Worm (Caenorhabditis elegans) whole organism, L1 larva: ENCODE data around the gene ccep-135.

Experiments used
- C04F5.9 ChIP-seq: sonication (generic microtip); optimal IDR thresholded peaks from 2 replicates; lab custom pipeline; 2016; ENCODE audit warnings: missing genetic modification characterization, missing compliant biosample characterization
- aly-2 ChIP-seq: fragments of 150-350 bp; optimal IDR thresholded peaks from 2 replicates; lab custom pipeline; 2014; ENCODE audit warnings: missing biosample characterization, missing genetic modification characterization
- blmp-1 ChIP-seq: fragments of 150-350 bp; optimal IDR thresholded peaks from 2 replicates; lab custom pipeline; 2014; ENCODE audit warnings: missing biosample characterization, missing genetic modification characterization
- ceh-63 ChIP-seq: fragments of 200-800 bp; sonication (Bioruptor generic); optimal IDR thresholded peaks from 2 replicates; lab custom pipeline; 2018; ENCODE audit warnings: mild to moderate bottlenecking, missing genetic modification characterization, missing compliant biosample characterization
- elt-3 ChIP-seq, 6 experiments: fragments of 150-350 bp in 1 of 6; sonication (generic microtip); optimal IDR thresholded peaks; 2 replicates each; lab custom pipeline; 2017 to 2018; ENCODE audit warnings: missing biosample characterization in 6 of 6, missing genetic modification characterization in 6 of 6, inconsistent platforms in 1 of 6
- fkh-8 ChIP-seq: sonication (generic microtip); optimal IDR thresholded peaks from 2 replicates; lab custom pipeline; 2016; ENCODE audit warnings: mild to moderate bottlenecking, missing genetic modification characterization, missing compliant biosample characterization
- hpl-2 ChIP-seq: fragments of 150-350 bp; optimal IDR thresholded peaks from 2 replicates; lab custom pipeline; 2014; ENCODE audit warnings: missing biosample characterization, missing genetic modification reagents, missing genetic modification characterization
- jun-1 ChIP-seq: fragments of 150-350 bp; optimal IDR thresholded peaks from 2 replicates; lab custom pipeline; 2014; ENCODE audit warnings: missing biosample characterization, missing genetic modification reagents, missing genetic modification characterization
- mdl-1 ChIP-seq, 2 experiments: fragments of 150-350 bp; optimal IDR thresholded peaks; 2 replicates each; lab custom pipeline; 2014 to 2017; ENCODE audit warnings: missing biosample characterization in 2 of 2, missing genetic modification characterization in 2 of 2, inconsistent platforms in 1 of 2
- nhr-11 ChIP-seq: fragments of 150-350 bp; optimal IDR thresholded peaks from 2 replicates; lab custom pipeline; 2014; ENCODE audit warnings: missing biosample characterization, missing genetic modification characterization
- nhr-237 ChIP-seq: fragments of 150-350 bp; optimal IDR thresholded peaks from 2 replicates; lab custom pipeline; 2014; ENCODE audit warnings: missing biosample characterization, missing genetic modification characterization
- skn-1 ChIP-seq: fragments of 150-350 bp; optimal IDR thresholded peaks from 2 replicates; lab custom pipeline; 2014; ENCODE audit warnings: missing biosample characterization, missing genetic modification characterization
- tbx-2 ChIP-seq: sonication (generic microtip); optimal IDR thresholded peaks from 2 replicates; lab custom pipeline; 2016; ENCODE audit warnings: missing genetic modification characterization, missing compliant biosample characterization
- tlp-1 ChIP-seq: fragments of 150-350 bp; optimal IDR thresholded peaks from 2 replicates; lab custom pipeline; 2014; ENCODE audit warnings: missing biosample characterization, missing genetic modification characterization

DNA sequence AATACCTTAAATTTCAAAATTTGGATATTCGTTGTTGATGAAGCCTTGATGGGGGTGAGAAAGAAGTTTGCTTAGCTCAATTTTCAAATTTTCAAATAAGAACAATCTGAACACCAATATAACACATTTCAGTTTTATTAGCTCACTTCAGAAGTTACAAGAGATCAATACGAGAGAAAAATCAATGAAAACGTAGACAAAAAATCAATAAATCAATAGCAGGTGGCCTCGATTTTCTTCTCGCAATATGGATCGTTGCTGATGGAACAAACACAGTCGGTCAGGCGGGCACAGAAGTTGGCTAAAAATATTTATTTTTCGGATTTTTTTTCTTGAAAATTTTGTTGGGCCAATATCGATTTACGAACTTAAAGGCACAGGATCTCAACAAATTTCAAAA lies 50.4 kb downstream of the ccep-135 start:
- TF ChIP-seq fkh-8 (tag; lab: Kevin White, UChicago) (no peak), ceh-63 (GFP tag; lab: Kevin White, UChicago) (no peak), jun-1 (tag; lab: Kevin White, UChicago) (no peak), tlp-1 (tag; lab: Kevin White, UChicago) (no peak), elt-3 (tag; optimal IDR thresholded peaks at IDR 0.05; lab: Kevin White, UChicago) (no peak), skn-1 (tag; lab: Kevin White, UChicago) (no peak), hpl-2 (GFP tag; lab: Kevin White, UChicago) (no peak), nhr-237 (tag; lab: Kevin White, UChicago) (no peak), nhr-11 (tag; lab: Kevin White, UChicago) (no peak), tbx-2 (no peak), C04F5.9 (tag; lab: Kevin White, UChicago) (no peak), aly-2 (no peak), mdl-1 (tag; optimal IDR thresholded peaks at IDR 0.05; lab: Kevin White, UChicago) (no peak), blmp-1 (no peak)
